Worm (Caenorhabditis elegans) whole organism, early embryonic: ENCODE data around the gene C17E7.12.

Source experiments
- B0310.2 ChIP-seq: sonication (generic microtip); optimal IDR thresholded peaks from 2 replicates; lab custom pipeline; 2016; ENCODE audit warnings: mild to moderate bottlenecking, missing genetic modification characterization, missing compliant biosample characterization
- F13C5.2 ChIP-seq: sonication (generic microtip); optimal IDR thresholded peaks from 2 replicates; lab custom pipeline; 2017; ENCODE audit warnings: mild to moderate bottlenecking, missing genetic modification characterization, inconsistent platforms, missing compliant biosample characterization
- aly-1 ChIP-seq: sonication (generic microtip); optimal IDR thresholded peaks from 2 replicates; lab custom pipeline; 2016; ENCODE audit warnings: missing genetic modification characterization, missing compliant biosample characterization
- ama-1 ChIP-seq: fragments of 150-350 bp; optimal IDR thresholded peaks from 2 replicates; lab custom pipeline; 2014
- ceh-13 ChIP-seq: fragments of 200-800 bp; sonication (Bioruptor generic); optimal IDR thresholded peaks from 2 replicates; lab custom pipeline; 2018; ENCODE audit warnings: mild to moderate bottlenecking, missing genetic modification characterization, missing compliant biosample characterization
- ceh-36 ChIP-seq: sonication (generic microtip); optimal IDR thresholded peaks from 2 replicates; lab custom pipeline; 2016; ENCODE audit warnings: missing genetic modification characterization, inconsistent platforms, missing compliant biosample characterization
- ets-7 ChIP-seq: sonication (generic microtip); optimal IDR thresholded peaks from 2 replicates; lab custom pipeline; 2016; ENCODE audit warnings: missing genotype, missing genetic modification characterization, missing compliant biosample characterization
- flt-1 ChIP-seq: fragments of 200-800 bp; sonication (Bioruptor generic); IDR thresholded peaks from 2 replicates; pipeline ENCODE4 v1.3.6; 2022; ENCODE audit warnings: missing genetic modification characterization, missing compliant biosample characterization
- hmbx-1 ChIP-seq: sonication (generic microtip); optimal IDR thresholded peaks from 2 replicates; lab custom pipeline; 2016; ENCODE audit warnings: mild to moderate bottlenecking, missing genetic modification characterization, missing compliant biosample characterization
- hmg-4 ChIP-seq: fragments of 200-800 bp; sonication (Bioruptor generic); optimal IDR thresholded peaks from 2 replicates; lab custom pipeline; 2018; ENCODE audit warnings: mild to moderate bottlenecking, missing genetic modification characterization, missing compliant biosample characterization
- hnd-1 ChIP-seq: sonication (generic microtip); optimal IDR thresholded peaks from 2 replicates; lab custom pipeline; 2016; ENCODE audit warnings: missing genetic modification characterization, missing compliant biosample characterization
- pes-1 ChIP-seq: fragments of 200-800 bp; sonication (Bioruptor generic); IDR thresholded peaks from 2 replicates; pipeline ENCODE4 v1.3.6; 2022; ENCODE audit warnings: missing genetic modification reagents, missing genetic modification characterization, missing compliant biosample characterization
- scrt-1 ChIP-seq: fragments of 200-800 bp; sonication (Bioruptor generic); IDR thresholded peaks from 2 replicates; pipeline ENCODE4 v1.3.6; 2022; ENCODE audit warnings: missing genetic modification characterization, missing compliant biosample characterization
- sea-1 ChIP-seq: fragments of 200-800 bp; sonication (Bioruptor generic); conservative IDR thresholded peaks from 2 replicates; pipeline ENCODE4 v1.3.6; 2022; ENCODE audit warnings: missing genetic modification characterization, missing compliant biosample characterization
- tbx-11 ChIP-seq: fragments of 200-800 bp; sonication (Bioruptor generic); IDR thresholded peaks from 2 replicates; pipeline ENCODE4 v1.3.6; 2022; ENCODE audit warnings: missing genetic modification characterization, missing compliant biosample characterization
- tbx-37 ChIP-seq: fragments of 200-800 bp; sonication (Bioruptor generic); conservative IDR thresholded peaks from 2 replicates; pipeline ENCODE4 v1.3.6; 2022; ENCODE audit warnings: missing genetic modification reagents, missing genetic modification characterization, missing compliant biosample characterization
- tra-4 ChIP-seq: sonication (generic microtip); optimal IDR thresholded peaks from 2 replicates; lab custom pipeline; 2017; ENCODE audit warnings: missing genetic modification characterization, missing compliant biosample characterization

C17E7.12 gene

DNA sequence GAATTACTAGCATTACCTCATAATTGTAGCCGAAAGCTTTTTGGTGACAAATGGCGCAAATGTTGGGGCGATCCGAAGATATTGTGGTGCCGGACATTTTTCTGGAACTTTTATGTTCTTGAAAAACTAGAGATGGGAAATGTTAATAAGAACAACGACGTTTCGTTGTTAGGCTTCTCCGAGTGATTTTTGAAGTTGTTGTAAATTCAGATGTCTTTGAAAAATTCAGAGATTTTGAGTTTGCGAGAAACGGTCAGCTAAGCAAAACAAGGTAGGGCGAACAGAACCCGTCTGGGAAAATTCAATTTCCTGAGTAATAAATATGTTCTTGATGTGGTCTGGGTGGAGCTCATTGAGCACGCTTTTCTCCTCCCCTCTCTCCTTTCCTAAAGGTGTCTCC lies 5.7 kb downstream of the C17E7.12 start, which contains the start of gene nhr-124:
Gene nhr-124, minus strand, starts transcription at position 101 of the 400 bp plus-strand sequence.
- TF ChIP-seq flt-1 (no peak), ceh-13 (no peak), ama-1 (no peak), hmbx-1 (tag; lab: Kevin White, UChicago) (no peak), ets-7 (tag; lab: Kevin White, UChicago) (no peak), tbx-11 (GFP tag; lab: Robert Waterston, UW) (no peak), pes-1 (GFP tag; lab: Robert Waterston, UW) (no peak), tbx-37 (no peak), sea-1 (GFP tag; lab: Robert Waterston, UW) (no peak), F13C5.2 (tag; lab: Kevin White, UChicago) (no peak), hnd-1 (tag; lab: Kevin White, UChicago) (no peak), ceh-36 (tag; lab: Kevin White, UChicago) (no peak), hmg-4 (GFP tag; lab: Kevin White, UChicago) (no peak), scrt-1 (GFP tag; lab: Robert Waterston, UW) (no peak)

DNA sequence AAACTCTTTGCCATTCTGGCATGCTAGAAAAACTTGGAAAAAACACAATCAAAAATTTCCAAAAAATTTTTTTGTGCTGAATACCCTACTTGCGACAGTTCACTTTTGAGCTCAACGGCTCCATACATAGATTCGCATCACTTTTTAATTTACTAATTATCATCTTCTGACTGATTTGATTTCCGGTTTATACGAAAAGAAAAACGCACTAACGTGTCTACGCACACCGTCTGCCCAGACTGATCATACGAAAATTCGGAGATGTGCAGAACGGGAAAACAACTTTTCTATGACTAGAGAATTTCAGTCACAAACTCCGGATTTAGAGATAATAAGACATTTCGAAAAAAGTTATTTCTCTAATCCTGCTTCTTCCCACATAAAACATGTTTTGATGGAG lies 7.3 kb downstream of the C17E7.12 start:
- TF ChIP-seq flt-1 (no peak), hmg-4 (GFP tag; lab: Kevin White, UChicago) (no peak), hnd-1 (tag; lab: Kevin White, UChicago) (no peak), scrt-1 (GFP tag; lab: Robert Waterston, UW) (no peak), tbx-11 (GFP tag; lab: Robert Waterston, UW) (no peak), ceh-36 (tag; lab: Kevin White, UChicago) (no peak), F13C5.2 (tag; lab: Kevin White, UChicago) (no peak), ets-7 (tag; lab: Kevin White, UChicago) (no peak), ama-1 (no peak), ceh-13 (no peak), tra-4 (tag; lab: Kevin White, UChicago) (no peak), hmbx-1 (tag; lab: Kevin White, UChicago) (no peak), sea-1 (GFP tag; lab: Robert Waterston, UW) (no peak)

DNA sequence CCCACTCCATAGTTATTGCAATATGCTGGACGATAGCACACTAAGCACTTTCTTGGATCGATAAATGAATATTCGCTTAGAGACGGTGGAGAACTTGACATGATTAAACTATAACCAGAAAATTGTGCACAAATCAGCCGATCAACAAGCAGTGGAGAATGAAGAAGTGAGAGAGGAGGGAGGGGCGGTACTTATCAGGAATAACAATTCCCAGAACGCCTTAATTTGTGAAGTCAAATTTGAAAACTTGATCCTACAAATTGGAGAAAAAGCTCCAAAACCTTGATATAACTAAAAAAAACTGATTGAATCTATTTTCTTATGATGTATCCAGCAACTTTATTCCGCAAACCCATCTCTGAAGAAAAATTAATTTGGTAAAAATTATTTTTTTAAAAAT lies 13.6 kb downstream of the C17E7.12 start, which contains the start of gene nhr-159:
Gene nhr-159, minus strand, starts transcription at position 101 of the 400 bp plus-strand sequence.
- TF ChIP-seq hmbx-1 (tag; lab: Kevin White, UChicago) (no peak), tbx-11 (GFP tag; lab: Robert Waterston, UW) (no peak), ceh-36 (tag; lab: Kevin White, UChicago) (no peak), pes-1 (GFP tag; lab: Robert Waterston, UW) (no peak), F13C5.2 (tag; lab: Kevin White, UChicago) (no peak), sea-1 (GFP tag; lab: Robert Waterston, UW) (no peak)

DNA sequence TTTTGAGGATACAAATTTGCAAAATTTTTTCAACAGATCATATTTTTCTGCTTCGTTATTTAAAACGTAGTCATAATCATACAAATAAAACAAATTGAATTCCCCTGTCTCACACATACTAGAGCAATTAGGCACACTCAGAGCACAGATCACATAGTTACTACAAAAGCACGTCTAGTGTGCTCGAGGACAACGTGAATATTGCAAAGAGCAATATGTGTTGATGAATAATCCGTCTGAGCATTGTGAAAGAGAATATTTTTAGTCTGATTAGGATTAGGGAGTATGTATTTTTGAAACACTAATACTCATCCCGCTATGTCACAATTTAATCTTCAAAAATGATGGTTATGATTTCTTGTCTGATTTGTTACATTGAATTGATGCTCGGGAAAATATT lies 14.6 kb downstream of the C17E7.12 start:
- TF ChIP-seq ceh-13 (no peak), pes-1 (GFP tag; lab: Robert Waterston, UW) (no peak), ama-1 (no peak), aly-1 (tag; lab: Kevin White, UChicago) (no peak), sea-1 (GFP tag; lab: Robert Waterston, UW) (no peak), hnd-1 (tag; lab: Kevin White, UChicago) (no peak), flt-1 (no peak), hmbx-1 (tag; lab: Kevin White, UChicago) (no peak), tbx-37 (no peak), tra-4 (tag; lab: Kevin White, UChicago) (no peak), scrt-1 (GFP tag; lab: Robert Waterston, UW) (no peak), F13C5.2 (tag; lab: Kevin White, UChicago) (no peak), ceh-36 (tag; lab: Kevin White, UChicago) (no peak), B0310.2 (tag; lab: Kevin White, UChicago) (no peak), ets-7 (tag; lab: Kevin White, UChicago) (no peak), hmg-4 (GFP tag; lab: Kevin White, UChicago) (no peak), tbx-11 (GFP tag; lab: Robert Waterston, UW) (no peak)

DNA sequence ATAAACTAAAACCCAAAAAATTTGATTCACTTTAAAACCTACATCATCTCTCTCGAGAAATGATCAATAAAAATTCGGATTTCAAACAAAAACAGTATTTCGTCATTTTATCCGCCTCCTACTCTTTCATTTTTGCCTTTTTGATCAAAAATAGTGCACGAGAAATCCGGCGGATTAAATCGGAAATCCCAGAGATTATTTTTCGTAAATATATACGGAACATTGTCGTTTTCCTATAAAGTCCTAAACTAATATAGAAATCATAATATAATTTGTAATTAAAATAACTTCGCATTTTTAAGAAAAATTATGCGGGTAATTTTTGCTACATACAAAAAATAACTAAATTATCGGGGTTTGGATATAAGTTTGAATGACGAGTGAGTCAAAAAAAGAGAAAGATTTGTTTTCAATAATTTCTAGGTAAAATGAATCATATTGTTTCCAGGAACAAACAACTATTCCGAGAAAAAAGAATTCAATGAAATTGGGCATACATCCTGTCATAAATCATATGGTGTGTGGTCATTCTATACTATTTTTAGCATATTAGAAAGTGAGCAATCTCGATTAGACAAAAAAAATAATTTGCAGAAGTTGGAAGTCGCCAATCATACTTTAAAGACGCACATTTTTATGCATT lies 17.6 kb downstream of the C17E7.12 start, which contains the start of gene nhr-158:
Gene nhr-158, minus strand, starts transcription at position 51 of the 643 bp plus-strand sequence.
- TF ChIP-seq ceh-13 (no peak), scrt-1 (GFP tag; lab: Robert Waterston, UW) (no peak), ama-1 (no peak), F13C5.2 (tag; lab: Kevin White, UChicago) (no peak), sea-1 (GFP tag; lab: Robert Waterston, UW) (no peak), tbx-37 (no peak), ets-7 (tag; lab: Kevin White, UChicago) (no peak), hnd-1 (tag; lab: Kevin White, UChicago) (no peak), ceh-36 (tag; lab: Kevin White, UChicago) (no peak), hmbx-1 (tag; lab: Kevin White, UChicago) (no peak), hmg-4 (GFP tag; lab: Kevin White, UChicago) (no peak)

DNA sequence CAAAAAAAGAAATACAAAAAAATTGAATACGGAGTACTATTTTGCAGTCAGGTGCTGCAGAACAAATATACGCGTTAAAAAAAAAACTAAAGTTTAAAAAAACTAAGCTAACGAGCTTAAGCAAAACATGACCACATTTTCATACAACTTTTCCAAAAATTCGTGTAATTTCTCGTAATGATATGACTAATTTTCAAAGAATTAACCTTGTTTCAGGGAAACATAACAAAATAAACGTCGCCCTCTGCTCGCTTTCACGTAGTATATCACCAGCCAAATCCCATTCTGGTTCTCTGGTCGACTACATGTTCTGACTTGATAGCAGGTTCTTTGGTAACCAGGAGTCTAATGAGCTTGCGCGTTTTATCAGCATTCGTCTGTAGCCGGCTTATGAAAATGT lies 21.5 kb downstream of the C17E7.12 start:
- TF ChIP-seq ceh-36 (tag; lab: Kevin White, UChicago) (no peak), aly-1 (tag; lab: Kevin White, UChicago) (no peak), hmg-4 (GFP tag; lab: Kevin White, UChicago) (no peak), ets-7 (tag; lab: Kevin White, UChicago) (no peak), ama-1 (no peak), B0310.2 (tag; lab: Kevin White, UChicago) (no peak), pes-1 (GFP tag; lab: Robert Waterston, UW) (no peak), tra-4 (tag; lab: Kevin White, UChicago) (no peak), ceh-13 (no peak), tbx-11 (GFP tag; lab: Robert Waterston, UW) (no peak), hnd-1 (tag; lab: Kevin White, UChicago) (no peak), sea-1 (GFP tag; lab: Robert Waterston, UW) (no peak), hmbx-1 (tag; lab: Kevin White, UChicago) (no peak), tbx-37 (no peak), F13C5.2 (tag; lab: Kevin White, UChicago) (no peak), flt-1 (no peak), scrt-1 (GFP tag; lab: Robert Waterston, UW) (no peak)
